Fruit fly (Drosophila melanogaster): ENCODE measurements around the gene CG14907.
A peak's percentile ranks its signal among the peaks of the same experiment; 100 is the strongest.

CG14907 gene

dm6 chr3R:16652091-16652490 is at the start of gene CG14907:
Gene CG14907, minus strand, starts transcription at chr3R:16652319.
- TF ChIP-seq HmgZ (tag; optimal IDR thresholded peaks at IDR 0.05) (peak; percentile 2), nerfin-2 (GFP tag; IDR thresholded peaks at IDR 0.05; ENCODE audit: partially characterized antibody) (peak; percentile 65), zen2 (GFP tag; IDR thresholded peaks at IDR 0.05; ENCODE audit: partially characterized antibody) (peak; percentile 56; the same call in 1 of the 3 replicates), Six4 (GFP tag; optimal IDR thresholded peaks at IDR 0.05) (no peak), kay (GFP tag; optimal IDR thresholded peaks at IDR 0.05) (peak; percentile 91), CG3281 (GFP tag; optimal IDR thresholded peaks at IDR 0.05) (peak; percentile 8), CG2889 (GFP tag; IDR thresholded peaks at IDR 0.05) (no peak), mirr (GFP tag; optimal IDR thresholded peaks at IDR 0.05) (peak; percentile 36), Ets97D (GFP tag; optimal IDR thresholded peaks at IDR 0.05) (peak; percentile 18), HLH4C (GFP tag; IDR thresholded peaks at IDR 0.05; ENCODE audit: partially characterized antibody) (peak; percentile 71), CG17328 (GFP tag; IDR thresholded peaks at IDR 0.05) (no peak), CG10147 (GFP tag; optimal IDR thresholded peaks at IDR 0.05) (peak; percentile 20), CG12659 (GFP tag; optimal IDR thresholded peaks at IDR 0.05) (peak; percentile 28), Dref (GFP tag; IDR thresholded peaks at IDR 0.05) (peak; percentile 76), CG2116 (GFP tag; optimal IDR thresholded peaks at IDR 0.05) (peak; percentile 96), fd64A (GFP tag; optimal IDR thresholded peaks at IDR 0.05) (no peak), amos (GFP tag; IDR thresholded peaks at IDR 0.05; ENCODE audit: partially characterized antibody) (peak; percentile 63; the same call in 1 of the 2 replicates), Opbp (GFP tag; IDR thresholded peaks at IDR 0.05; ENCODE audit: partially characterized antibody) (peak; percentile 55; the same call in 2 of the 3 replicates), CG1529 (GFP tag; optimal IDR thresholded peaks at IDR 0.05) (no peak), Dll (GFP tag; IDR thresholded peaks at IDR 0.05; ENCODE audit: partially characterized antibody) (peak; percentile 78), CG34224 (GFP tag; IDR thresholded peaks at IDR 0.05; ENCODE audit: partially characterized antibody) (peak; percentile 69), CG13287 (GFP tag; IDR thresholded peaks at IDR 0.05; ENCODE audit: partially characterized antibody) (peak; percentile 82), YL-1 (GFP tag; optimal IDR thresholded peaks at IDR 0.05) (peak; percentile 12), MBD-R2 (GFP tag; IDR thresholded peaks at IDR 0.05) (peak; percentile 68), Myb (GFP tag; optimal IDR thresholded peaks at IDR 0.05) (peak; percentile 49), CG7963 (GFP tag; IDR thresholded peaks at IDR 0.05; ENCODE audit: partially characterized antibody) (peak; percentile 50; the same call in 1 of the 3 replicates), pzg (GFP tag; optimal IDR thresholded peaks at IDR 0.05) (peak; percentile 55), CG32767 (GFP tag; IDR thresholded peaks at IDR 0.05) (no peak), chm (GFP tag; IDR thresholded peaks at IDR 0.05) (0 out of 2 replicates have a peak, but pooled peaks have one; percentile 35), chinmo (GFP tag; IDR thresholded peaks at IDR 0.05; ENCODE audit: partially characterized antibody) (peak; percentile 74; the same call in 2 of the 4 replicates), ci (GFP tag; IDR thresholded peaks at IDR 0.05) (0 out of 3 replicates have a peak, but pooled peaks have one; percentile 9), CG42726 (GFP tag; IDR thresholded peaks at IDR 0.05; ENCODE audit: partially characterized antibody) (0 out of 2 replicates have a peak, but pooled peaks have one; percentile 5), mld (GFP tag; IDR thresholded peaks at IDR 0.05; ENCODE audit: partially characterized antibody) (peak; percentile 44; the same call in 1 of the 3 replicates), Hmx (GFP tag; optimal IDR thresholded peaks at IDR 0.05) (no peak), sens (GFP tag) (peak; percentile 67), Tbp (GFP tag; optimal IDR thresholded peaks at IDR 0.05) (no peak), CG13296 (GFP tag; optimal IDR thresholded peaks at IDR 0.05) (peak; percentile 5), E2f2 (GFP tag; IDR thresholded peaks at IDR 0.05) (peak; percentile 91), Camta (GFP tag; optimal IDR thresholded peaks at IDR 0.05) (no peak), CG7839 (tag; optimal IDR thresholded peaks at IDR 0.05) (no peak), NfI (GFP tag; optimal IDR thresholded peaks at IDR 0.05) (peak; percentile 8), tx (GFP tag; optimal IDR thresholded peaks at IDR 0.05) (no peak), crp (GFP tag; optimal IDR thresholded peaks at IDR 0.05) (peak in 1 of 2 experiments; percentile 84), tna (GFP tag; IDR thresholded peaks at IDR 0.05; ENCODE audit: partially characterized antibody) (peak; percentile 68), CG8478 (optimal IDR thresholded peaks at IDR 0.05) (no peak), CG16863 (GFP tag; optimal IDR thresholded peaks at IDR 0.05) (no peak), D (optimal IDR thresholded peaks at IDR 0.05) (no peak), D (GFP tag; optimal IDR thresholded peaks at IDR 0.05) (no peak), Max (GFP tag; optimal IDR thresholded peaks at IDR 0.05) (no peak), stc (GFP tag; IDR thresholded peaks at IDR 0.05) (no peak)

All from whole organism, embryonic.